Fruit fly (Drosophila melanogaster) whole organism, embryonic: ENCODE data around the gene CG7634.
A peak's percentile ranks its signal among the peaks of the same experiment; 100 is the strongest.

Source experiments
- BEAF-32 ChIP-seq: fragments of 200-800 bp; sonication (Bioruptor generic); optimal IDR thresholded peaks from 3 replicates; lab custom pipeline; 2017; ENCODE audit warnings: missing biosample characterization, missing genetic modification characterization, mild to moderate bottlenecking, moderate library complexity, missing genetic modification reagents
- CG10267 ChIP-seq: fragments of 200-800 bp; sonication (Bioruptor generic); optimal IDR thresholded peaks from 2 replicates; lab custom pipeline; 2018; ENCODE audit warnings: missing biosample characterization, mild to moderate bottlenecking, missing genetic modification characterization, moderate library complexity
- CG10431 ChIP-seq: fragments of 200-800 bp; sonication (Bioruptor generic); optimal IDR thresholded peaks from 3 replicates; lab custom pipeline; 2018; ENCODE audit warnings: missing biosample characterization, mild to moderate bottlenecking, missing genetic modification characterization
- CG10462 ChIP-seq: fragments of 200-800 bp; sonication (Bioruptor generic); optimal IDR thresholded peaks from 2 replicates; lab custom pipeline; 2016; ENCODE audit warnings: missing biosample characterization, missing genetic modification characterization
- CG10959 ChIP-seq: fragments of 200-800 bp; sonication (Bioruptor generic); IDR thresholded peaks from 2 replicates; pipeline ENCODE4 v1.3.6; 2022; ENCODE audit warnings: missing biosample characterization, missing genetic modification characterization
- CG11560 ChIP-seq: fragments of 200-800 bp; sonication (Bioruptor generic); IDR thresholded peaks from 3 replicates; pipeline ENCODE4 v1.3.6; 2022; ENCODE audit warnings: missing biosample characterization, missing genetic modification characterization
- CG11696 ChIP-seq: fragments of 200-800 bp; sonication (Bioruptor generic); IDR thresholded peaks from 2 replicates; pipeline ENCODE4 v1.3.6; 2022; ENCODE audit warnings: missing biosample characterization, missing genetic modification characterization
- CG18764 ChIP-seq: fragments of 200-800 bp; sonication (Bioruptor generic); optimal IDR thresholded peaks from 3 replicates; lab custom pipeline; 2016; ENCODE audit warnings: missing biosample characterization, missing genetic modification characterization
- CG2116 ChIP-seq: fragments of 200-800 bp; sonication (Bioruptor generic); optimal IDR thresholded peaks from 3 replicates; lab custom pipeline; 2018; ENCODE audit warnings: missing biosample characterization, mild to moderate bottlenecking, missing genetic modification characterization
- CG30403 ChIP-seq: fragments of 200-800 bp; sonication (Bioruptor generic); optimal IDR thresholded peaks from 3 replicates; lab custom pipeline; 2016; ENCODE audit warnings: missing biosample characterization, missing genetic modification characterization
- CG31365 ChIP-seq: fragments of 200-800 bp; sonication (Bioruptor generic); optimal IDR thresholded peaks from 2 replicates; lab custom pipeline; 2018; ENCODE audit warnings: missing biosample characterization, mild to moderate bottlenecking, missing genetic modification characterization
- CG32532 ChIP-seq: fragments of 200-800 bp; sonication (Bioruptor generic); IDR thresholded peaks from 2 replicates; pipeline ENCODE4 v1.3.6; 2022; ENCODE audit warnings: missing biosample characterization, missing genetic modification characterization
- CG33213 ChIP-seq: fragments of 200-800 bp; sonication (Bioruptor generic); optimal IDR thresholded peaks from 3 replicates; lab custom pipeline; 2016; ENCODE audit warnings: missing biosample characterization, missing genetic modification characterization
- CG4424 ChIP-seq: fragments of 200-800 bp; sonication (Bioruptor generic); optimal IDR thresholded peaks from 3 replicates; lab custom pipeline; 2016; ENCODE audit warnings: missing biosample characterization, missing genetic modification characterization
- CG7556 ChIP-seq: fragments of 200-800 bp; sonication (Bioruptor generic); optimal IDR thresholded peaks from 2 replicates; lab custom pipeline; 2017; ENCODE audit warnings: missing biosample characterization, mild to moderate bottlenecking, missing genetic modification characterization
- CG9437 ChIP-seq: fragments of 200-800 bp; sonication (Bioruptor generic); optimal IDR thresholded peaks from 2 replicates; lab custom pipeline; 2018; ENCODE audit warnings: missing biosample characterization, mild to moderate bottlenecking, missing genetic modification characterization
- CG9797 ChIP-seq: fragments of 200-800 bp; sonication (Bioruptor generic); optimal IDR thresholded peaks from 3 replicates; lab custom pipeline; 2018; ENCODE audit warnings: missing biosample characterization, mild to moderate bottlenecking, missing genetic modification characterization
- CG9817 ChIP-seq: fragments of 200-800 bp; sonication (Bioruptor generic); optimal IDR thresholded peaks from 2 replicates; lab custom pipeline; 2018; ENCODE audit warnings: missing biosample characterization, mild to moderate bottlenecking, missing genetic modification characterization, moderate library complexity
- CHES-1-like ChIP-seq: fragments of 200-800 bp; sonication (Bioruptor generic); optimal IDR thresholded peaks from 2 replicates; lab custom pipeline; 2016; ENCODE audit warnings: missing biosample characterization, missing genetic modification characterization
- Camta ChIP-seq: fragments of 200-800 bp; sonication (Bioruptor generic); optimal IDR thresholded peaks from 2 replicates; lab custom pipeline; 2016; ENCODE audit warnings: missing biosample characterization, missing genetic modification characterization
- CoRest ChIP-seq: fragments of 200-800 bp; sonication (Bioruptor generic); optimal IDR thresholded peaks from 3 replicates; lab custom pipeline; 2018; ENCODE audit warnings: missing biosample characterization, mild to moderate bottlenecking, missing genetic modification characterization, moderate library complexity
- D ChIP-seq, 2 experiments: fragments of 200-800 bp in 1 of 2; fragments of >200 bp in 1 of 2; sonication (Bioruptor generic) in 1 of 2; optimal IDR thresholded peaks; 2 replicates in 1 of 2; 3 replicates in 1 of 2; lab custom pipeline; 2017; ENCODE audit warnings: mild to moderate bottlenecking in 1 of 2, missing biosample characterization in 1 of 2, missing genetic modification characterization in 1 of 2, missing genetic modification reagents in 1 of 2
- E2f2 ChIP-seq: fragments of 200-800 bp; sonication (Bioruptor generic); IDR thresholded peaks from 2 replicates; pipeline ENCODE4 v1.3.6; 2022; ENCODE audit warnings: missing biosample characterization, missing genetic modification characterization
- HLH54F ChIP-seq: fragments of 200-800 bp; sonication (Bioruptor generic); optimal IDR thresholded peaks from 3 replicates; lab custom pipeline; 2016; ENCODE audit warnings: missing biosample characterization, missing genetic modification characterization
- Hsf ChIP-seq: fragments of 200-800 bp; sonication (Bioruptor generic); optimal IDR thresholded peaks from 3 replicates; lab custom pipeline; 2016; ENCODE audit warnings: missing biosample characterization, missing genetic modification characterization
- MBD-R2 ChIP-seq: fragments of 200-800 bp; sonication (Bioruptor generic); IDR thresholded peaks from 2 replicates; pipeline ENCODE4 v1.3.6; 2022; ENCODE audit warnings: missing biosample characterization, missing genetic modification characterization
- NC2β ChIP-seq: fragments of 200-800 bp; sonication (Bioruptor generic); optimal IDR thresholded peaks from 2 replicates; lab custom pipeline; 2016; ENCODE audit warnings: missing biosample characterization, missing genetic modification characterization
- Pdp1 ChIP-seq, 2 experiments: fragments of 200-800 bp; sonication (Bioruptor generic); optimal IDR thresholded peaks; 3 replicates each; lab custom pipeline; 2016; ENCODE audit warnings: missing biosample characterization in 2 of 2, missing genetic modification characterization in 2 of 2, mild to moderate bottlenecking in 1 of 2, moderate library complexity in 1 of 2
- Rfx ChIP-seq: fragments of 200-800 bp; sonication (Bioruptor generic); IDR thresholded peaks from 2 replicates; pipeline ENCODE4 v1.3.6; 2022; ENCODE audit warnings: missing biosample characterization, missing genetic modification characterization
- Sry-δ ChIP-seq: fragments of 200-800 bp; sonication (Bioruptor generic); optimal IDR thresholded peaks from 2 replicates; lab custom pipeline; 2016; ENCODE audit warnings: missing biosample characterization, missing genetic modification characterization
- ac ChIP-seq: fragments of 200-800 bp; sonication (Bioruptor generic); optimal IDR thresholded peaks from 3 replicates; lab custom pipeline; 2017; ENCODE audit warnings: missing biosample characterization, mild to moderate bottlenecking, missing genetic modification characterization
- bsh ChIP-seq, 2 experiments: fragments of 200-800 bp; sonication (Bioruptor generic); optimal IDR thresholded peaks; 2 replicates each; lab custom pipeline; 2017 to 2018; ENCODE audit warnings: mild to moderate bottlenecking in 2 of 2, missing biosample characterization in 2 of 2, missing genetic modification characterization in 2 of 2, moderate library complexity in 1 of 2
- caup ChIP-seq: fragments of 200-800 bp; sonication (Bioruptor generic); optimal IDR thresholded peaks from 3 replicates; lab custom pipeline; 2017; ENCODE audit warnings: missing biosample characterization, mild to moderate bottlenecking, missing genetic modification characterization, moderate library complexity; ENCODE audit not compliant: severe bottlenecking
- cg ChIP-seq: fragments of 200-800 bp; sonication (Bioruptor generic); optimal IDR thresholded peaks from 3 replicates; lab custom pipeline; 2019; ENCODE audit warnings: missing biosample characterization, mild to moderate bottlenecking, missing genetic modification characterization, moderate library complexity
- disco-r ChIP-seq: fragments of 200-800 bp; sonication (Bioruptor generic); optimal IDR thresholded peaks from 2 replicates; lab custom pipeline; 2016; ENCODE audit warnings: missing biosample characterization, missing genetic modification characterization
- dm ChIP-seq: fragments of 200-800 bp; sonication (Bioruptor generic); optimal IDR thresholded peaks from 3 replicates; lab custom pipeline; 2016; ENCODE audit warnings: missing biosample characterization, missing genetic modification characterization
- dmrt11E ChIP-seq: fragments of 200-800 bp; sonication (Bioruptor generic); optimal IDR thresholded peaks from 3 replicates; lab custom pipeline; 2018; ENCODE audit warnings: missing biosample characterization, mild to moderate bottlenecking, missing genetic modification characterization, moderate library complexity
- fd3F ChIP-seq: fragments of 200-800 bp; sonication (Bioruptor generic); optimal IDR thresholded peaks from 2 replicates; lab custom pipeline; 2018; ENCODE audit warnings: missing biosample characterization, mild to moderate bottlenecking, missing genetic modification characterization, moderate library complexity
- lbe ChIP-seq: fragments of 200-800 bp; sonication (Bioruptor generic); optimal IDR thresholded peaks from 2 replicates; lab custom pipeline; 2016; ENCODE audit warnings: missing biosample characterization, mild to moderate bottlenecking, missing genetic modification characterization
- lilli ChIP-seq: fragments of 200-800 bp; sonication (Bioruptor generic); optimal IDR thresholded peaks from 3 replicates; lab custom pipeline; 2016; ENCODE audit warnings: missing biosample characterization, missing genetic modification characterization
- nerfin-1 ChIP-seq: fragments of 200-800 bp; sonication (Bioruptor generic); optimal IDR thresholded peaks from 3 replicates; lab custom pipeline; 2019; ENCODE audit warnings: missing biosample characterization, mild to moderate bottlenecking, missing genetic modification characterization, moderate library complexity
- oc ChIP-seq: fragments of 200-800 bp; sonication (Bioruptor generic); optimal IDR thresholded peaks from 2 replicates; lab custom pipeline; 2018; ENCODE audit warnings: missing biosample characterization, mild to moderate bottlenecking, missing genetic modification characterization, moderate library complexity
- pho ChIP-seq: fragments of 200-800 bp; sonication (Bioruptor generic); optimal IDR thresholded peaks from 2 replicates; lab custom pipeline; 2016; ENCODE audit warnings: missing biosample characterization, missing genetic modification characterization
- pzg ChIP-seq: fragments of 200-800 bp; sonication (Bioruptor generic); optimal IDR thresholded peaks from 3 replicates; lab custom pipeline; 2018; ENCODE audit warnings: missing biosample characterization, mild to moderate bottlenecking, missing genetic modification characterization, moderate library complexity
- row ChIP-seq: fragments of 200-800 bp; sonication (Bioruptor generic); IDR thresholded peaks from 3 replicates; pipeline ENCODE4 v1.3.6; 2022; ENCODE audit warnings: missing biosample characterization, missing genetic modification characterization
- sr ChIP-seq: fragments of 200-800 bp; sonication (Bioruptor generic); IDR thresholded peaks from 3 replicates; pipeline ENCODE4 v1.3.6; 2022; ENCODE audit warnings: missing biosample characterization, missing genetic modification characterization
- stwl ChIP-seq: fragments of 200-800 bp; sonication (Bioruptor generic); optimal IDR thresholded peaks from 3 replicates; lab custom pipeline; 2018; ENCODE audit warnings: missing biosample characterization, mild to moderate bottlenecking, missing genetic modification characterization, moderate library complexity
- unpg ChIP-seq: fragments of 200-800 bp; sonication (Bioruptor generic); optimal IDR thresholded peaks from 3 replicates; lab custom pipeline; 2018; ENCODE audit warnings: missing biosample characterization, mild to moderate bottlenecking, missing genetic modification characterization, moderate library complexity
- wek ChIP-seq: fragments of 200-800 bp; sonication (Bioruptor generic); optimal IDR thresholded peaks from 3 replicates; lab custom pipeline; 2018; ENCODE audit warnings: missing biosample characterization, mild to moderate bottlenecking, missing genetic modification characterization, moderate library complexity

CG7634 gene

dm6 chr3L:21516716-21517266, 48.4 kb upstream of the CG7634 start (continued):
- TF ChIP-seq caup (GFP tag; lab: Kevin White, UChicago) (peak; percentile 5), sr (GFP tag; lab: Robert Waterston, UW) (peak; percentile 13; the same call in 1 of the 3 replicates), HLH54F (GFP tag; lab: Kevin White, UChicago) (peak; percentile 25), CG10431 (peak; percentile 85), stwl (tag; lab: Kevin White, UChicago) (peak; percentile 72), nerfin-1 (tag; lab: Kevin White, UChicago) (no peak), unpg (peak; percentile 5), CG10959 (GFP tag; lab: Robert Waterston, UW) (no peak), CG18764 (GFP tag; lab: Kevin White, UChicago) (no peak), dm (GFP tag; lab: Kevin White, UChicago) (peak; percentile 43), CG11560 (tag; lab: Robert Waterston, UW) (no peak), wek (GFP tag; lab: Kevin White, UChicago) (no peak), ac (GFP tag; lab: Kevin White, UChicago) (no peak), bsh (GFP tag; optimal IDR thresholded peaks at IDR 0.05; lab: Kevin White, UChicago) (no peak), row (peak; percentile 43; the same call in 2 of the 3 replicates), oc (tag; lab: Kevin White, UChicago) (no peak), lbe (GFP tag; lab: Kevin White, UChicago) (no peak), CG32532 (GFP tag; lab: Robert Waterston, UW) (peak; percentile 25; the same call in 1 of the 2 replicates), Rfx (GFP tag; lab: Robert Waterston, UW) (0 out of 2 replicates have a peak, but pooled peaks have one; percentile 7), dmrt11E (peak; percentile 1), E2f2 (peak; percentile 15; the same call in 1 of the 2 replicates), CG7556 (GFP tag; lab: Kevin White, UChicago) (peak; percentile 8), pzg (peak; percentile 69), CG9797 (GFP tag; lab: Kevin White, UChicago) (peak; percentile 88), BEAF-32 (GFP tag; lab: Kevin White, UChicago) (peak; percentile 42), lilli (GFP tag; lab: Kevin White, UChicago) (peak; percentile 38), CG11696 (GFP tag; lab: Robert Waterston, UW) (no peak), pho (GFP tag; lab: Kevin White, UChicago) (peak; percentile 6), CG30403 (peak; percentile 38), NC2β (peak; percentile 57), CHES-1-like (peak; percentile 38), MBD-R2 (GFP tag; lab: Robert Waterston, UW) (peak; percentile 56; the same call in 1 of the 2 replicates), CG10462 (GFP tag; lab: Kevin White, UChicago) (peak; percentile 11), CG9817 (tag; lab: Kevin White, UChicago) (no peak), CG33213 (peak; percentile 62), Hsf (peak; percentile 36), CG4424 (GFP tag; lab: Kevin White, UChicago) (peak; percentile 33), CG10267 (tag; lab: Kevin White, UChicago) (peak; percentile 92), disco-r (GFP tag; lab: Kevin White, UChicago) (no peak), Camta (GFP tag; lab: Kevin White, UChicago) (peak; percentile 27), cg (peak; percentile 93), CG31365 (tag; lab: Kevin White, UChicago) (no peak), CG9437 (GFP tag; lab: Kevin White, UChicago) (peak; percentile 12), CG2116 (GFP tag; lab: Kevin White, UChicago) (peak; percentile 63), D (optimal IDR thresholded peaks at IDR 0.05; lab: Kevin White, UChicago) (no peak), D (GFP tag; optimal IDR thresholded peaks at IDR 0.05; lab: Kevin White, UChicago) (peak; percentile 19), fd3F (GFP tag; lab: Kevin White, UChicago) (no peak), Sry-δ (GFP tag; lab: Kevin White, UChicago) (peak; percentile 39), CoRest (tag; lab: Kevin White, UChicago) (peak; percentile 36), Pdp1 (GFP tag; optimal IDR thresholded peaks at IDR 0.05; lab: Kevin White, UChicago) (peak in 1 of 2 experiments; percentile 8)
